Worm (Caenorhabditis elegans) whole organism, L4 larva: ENCODE data around the gene H40L08.8.
A peak's percentile ranks its signal among the peaks of the same experiment; 100 is the strongest.

Source experiments
- F10B5.3 ChIP-seq: sonication (generic microtip); optimal IDR thresholded peaks from 2 replicates; lab custom pipeline; 2016; ENCODE audit warnings: mild to moderate bottlenecking, missing genetic modification characterization, missing compliant biosample characterization
- F26F4.8 ChIP-seq: fragments of 200-800 bp; sonication (Bioruptor generic); conservative IDR thresholded peaks from 2 replicates; pipeline ENCODE4 v1.3.6; 2022; ENCODE audit warnings: missing genetic modification characterization, missing compliant biosample characterization
- F37D6.2 ChIP-seq: sonication (generic microtip); optimal IDR thresholded peaks from 2 replicates; lab custom pipeline; 2016; ENCODE audit warnings: mild to moderate bottlenecking, missing genetic modification characterization, missing compliant biosample characterization
- F49E8.2 ChIP-seq: sonication (generic microtip); optimal IDR thresholded peaks from 2 replicates; lab custom pipeline; 2016; ENCODE audit warnings: missing compliant biosample characterization, mild to moderate bottlenecking, missing genetic modification characterization, borderline replicate concordance
- T26A8.4 ChIP-seq: fragments of 200-800 bp; sonication (Bioruptor generic); IDR thresholded peaks from 2 replicates; pipeline ENCODE4 v1.3.6; 2022; ENCODE audit warnings: missing genetic modification characterization, missing compliant biosample characterization
- Y48G9A.11 ChIP-seq: fragments of 200-800 bp; sonication (Bioruptor generic); IDR thresholded peaks from 2 replicates; pipeline ENCODE4 v1.3.6; 2022; ENCODE audit warnings: missing genetic modification reagents, missing genetic modification characterization, missing compliant biosample characterization
- Y5F2A.4 ChIP-seq: fragments of 200-800 bp; sonication (Bioruptor generic); optimal IDR thresholded peaks from 2 replicates; lab custom pipeline; 2018; ENCODE audit warnings: mild to moderate bottlenecking, missing genetic modification characterization, missing compliant biosample characterization
- Y75B8A.6 ChIP-seq: fragments of 200-800 bp; sonication (Bioruptor generic); IDR thresholded peaks from 2 replicates; pipeline ENCODE4 v1.3.6; 2022; ENCODE audit warnings: missing genetic modification reagents, missing genetic modification characterization, missing compliant biosample characterization
- ZK546.5 ChIP-seq, 2 experiments: sonication (generic microtip); optimal IDR thresholded peaks; 2 replicates each; lab custom pipeline; 2017; ENCODE audit warnings: missing biosample characterization in 2 of 2, missing genetic modification characterization in 2 of 2
- aha-1 ChIP-seq: fragments of 150-350 bp; peaks from one replicate; lab custom pipeline; 2014; ENCODE audit warnings: missing biosample characterization, missing genetic modification characterization
- ama-1 ChIP-seq: fragments of 150-350 bp; optimal IDR thresholded peaks from 2 replicates; lab custom pipeline; 2014; ENCODE audit warnings: inconsistent platforms, mixed read lengths
- arid-1 ChIP-seq: fragments of 200-800 bp; sonication (Bioruptor generic); conservative IDR thresholded peaks from 2 replicates; pipeline ENCODE4 v1.3.6; 2022; ENCODE audit warnings: missing genetic modification reagents, missing genetic modification characterization, missing compliant biosample characterization
- ceh-44 ChIP-seq: fragments of 200-800 bp; sonication (Bioruptor generic); IDR thresholded peaks from 2 replicates; pipeline ENCODE4 v1.3.6; 2022; ENCODE audit warnings: missing genetic modification reagents, missing genetic modification characterization, missing compliant biosample characterization
- ceh-62 ChIP-seq: sonication (generic microtip); optimal IDR thresholded peaks from 2 replicates; lab custom pipeline; 2017; ENCODE audit warnings: missing biosample characterization, missing genetic modification characterization
- ces-1 ChIP-seq: fragments of 150-350 bp; sonication (generic microtip); optimal IDR thresholded peaks from 4 replicates; lab custom pipeline; 2014; ENCODE audit warnings: missing biosample characterization, missing genetic modification reagents, missing genetic modification characterization
- cey-2 ChIP-seq: sonication (generic microtip); optimal IDR thresholded peaks from 3 replicates; lab custom pipeline; 2017; ENCODE audit warnings: missing genetic modification characterization, mild to moderate bottlenecking, missing compliant biosample characterization, antibody characterized with exemption, borderline replicate concordance; ENCODE audit not compliant: insufficient read depth
- daf-19 ChIP-seq: fragments of 200-800 bp; sonication (Bioruptor generic); conservative IDR thresholded peaks from 2 replicates; pipeline ENCODE4 v1.3.6; 2022; ENCODE audit warnings: missing genetic modification characterization, missing compliant biosample characterization
- dmd-6 ChIP-seq: fragments of 200-800 bp; sonication (Bioruptor generic); IDR thresholded peaks from 2 replicates; pipeline ENCODE4 v1.3.6; 2022; ENCODE audit warnings: missing genetic modification reagents, missing genetic modification characterization, missing compliant biosample characterization
- duxl-1 ChIP-seq: sonication (generic microtip); optimal IDR thresholded peaks from 2 replicates; lab custom pipeline; 2016; ENCODE audit warnings: mild to moderate bottlenecking, missing genetic modification characterization, moderate library complexity, missing compliant biosample characterization; ENCODE audit not compliant: poor library complexity
- dve-1 ChIP-seq: sonication (generic microtip); optimal IDR thresholded peaks from 2 replicates; lab custom pipeline; 2017; ENCODE audit warnings: antibody characterized with exemption, mild to moderate bottlenecking, missing genetic modification characterization, missing compliant biosample characterization; ENCODE audit not compliant: insufficient read depth
- egl-43 ChIP-seq: fragments of 200-800 bp; sonication (Bioruptor generic); IDR thresholded peaks from 2 replicates; pipeline ENCODE4 v1.3.6; 2022; ENCODE audit warnings: missing genetic modification reagents, missing genetic modification characterization, missing compliant biosample characterization
- fkh-10 ChIP-seq: fragments of 150-350 bp; optimal IDR thresholded peaks from 2 replicates; lab custom pipeline; 2014; ENCODE audit warnings: missing biosample characterization, missing genetic modification reagents, missing genetic modification characterization
- gei-8 ChIP-seq: fragments of 200-800 bp; sonication (Bioruptor generic); optimal IDR thresholded peaks from 2 replicates; lab custom pipeline; 2018; ENCODE audit warnings: mild to moderate bottlenecking, missing genetic modification characterization, missing compliant biosample characterization
- hmg-1.1 ChIP-seq: fragments of 200-800 bp; sonication (Bioruptor generic); IDR thresholded peaks from 2 replicates; pipeline ENCODE4 v1.3.6; 2022; ENCODE audit warnings: missing genetic modification reagents, missing genetic modification characterization, missing compliant biosample characterization
- jun-1 ChIP-seq: fragments of 150-350 bp; optimal IDR thresholded peaks from 2 replicates; lab custom pipeline; 2014; ENCODE audit warnings: missing biosample characterization, missing genetic modification reagents, missing genetic modification characterization
- lin-38 ChIP-seq: fragments of 200-800 bp; sonication (Bioruptor generic); IDR thresholded peaks from 2 replicates; pipeline ENCODE4 v1.3.6; 2022; ENCODE audit warnings: missing genetic modification reagents, missing genetic modification characterization, missing compliant biosample characterization
- lir-3 ChIP-seq: sonication (generic microtip); optimal IDR thresholded peaks from 2 replicates; lab custom pipeline; 2016; ENCODE audit warnings: mild to moderate bottlenecking, missing genetic modification characterization, missing compliant biosample characterization
- mdl-1 ChIP-seq, 2 experiments: fragments of 150-350 bp in 1 of 2; sonication (generic microtip) in 1 of 2; optimal IDR thresholded peaks; 2 replicates each; lab custom pipeline; 2014 to 2017; ENCODE audit warnings: missing biosample characterization in 2 of 2, missing genetic modification characterization in 2 of 2
- mdt-29 ChIP-seq: fragments of 200-800 bp; sonication (Bioruptor generic); IDR thresholded peaks from 2 replicates; pipeline ENCODE4 v1.3.6; 2022; ENCODE audit warnings: missing genetic modification reagents, missing genetic modification characterization, missing compliant biosample characterization
- mes-2 ChIP-seq: sonication (generic microtip); optimal IDR thresholded peaks from 2 replicates; lab custom pipeline; 2016; ENCODE audit warnings: missing genotype, mild to moderate bottlenecking, missing genetic modification characterization, missing compliant biosample characterization; ENCODE audit not compliant: poor library complexity, severe bottlenecking
- mxl-2 ChIP-seq: fragments of 200-800 bp; sonication (Bioruptor generic); conservative IDR thresholded peaks from 2 replicates; pipeline ENCODE4 v1.3.6; 2022; ENCODE audit warnings: missing genetic modification reagents, missing genetic modification characterization, missing compliant biosample characterization
- nhr-10 ChIP-seq: fragments of 150-350 bp; optimal IDR thresholded peaks from 2 replicates; lab custom pipeline; 2014; ENCODE audit warnings: missing biosample characterization, missing genetic modification characterization
- nhr-102 ChIP-seq: sonication (generic microtip); optimal IDR thresholded peaks from 2 replicates; lab custom pipeline; 2016; ENCODE audit warnings: mild to moderate bottlenecking, missing genetic modification characterization, moderate library complexity, missing compliant biosample characterization
- nhr-25 ChIP-seq: sonication (generic microtip); optimal IDR thresholded peaks from 2 replicates; lab custom pipeline; 2017; ENCODE audit warnings: missing genetic modification characterization, mild to moderate bottlenecking, missing compliant biosample characterization, antibody characterized with exemption, moderate library complexity, borderline replicate concordance; ENCODE audit not compliant: insufficient read depth
- nhr-28 ChIP-seq: fragments of 150-350 bp; optimal IDR thresholded peaks from 2 replicates; lab custom pipeline; 2014; ENCODE audit warnings: missing biosample characterization, missing genetic modification characterization
- nhr-42 ChIP-seq: fragments of 200-800 bp; sonication (Bioruptor generic); IDR thresholded peaks from 2 replicates; pipeline ENCODE4 v1.3.6; 2022; ENCODE audit warnings: missing genetic modification characterization, missing compliant biosample characterization
- pha-4 ChIP-seq, 2 experiments: fragments of 150-350 bp in 1 of 2; fragments of 200-800 bp in 1 of 2; sonication (Bioruptor generic) in 1 of 2; IDR thresholded peaks in 1 of 2; optimal IDR thresholded peaks in 1 of 2; 2 replicates each; pipeline versions ENCODE4 v1.3.6 to Lab custom; 2014 to 2022; ENCODE audit warnings: missing genetic modification characterization in 2 of 2, missing genetic modification reagents in 2 of 2, missing biosample characterization in 1 of 2, missing compliant biosample characterization in 1 of 2
- php-3 ChIP-seq: fragments of 200-800 bp; sonication (Bioruptor generic); IDR thresholded peaks from 2 replicates; pipeline ENCODE4 v1.3.6; 2022; ENCODE audit warnings: missing genetic modification reagents, missing genetic modification characterization, missing compliant biosample characterization
- pqm-1 ChIP-seq: sonication (generic microtip); optimal IDR thresholded peaks from 2 replicates; lab custom pipeline; 2017; ENCODE audit warnings: missing biosample characterization, missing genetic modification characterization
- saeg-2 ChIP-seq: fragments of 200-800 bp; sonication (Bioruptor generic); IDR thresholded peaks from 2 replicates; pipeline ENCODE4 v1.3.6; 2022; ENCODE audit warnings: missing genetic modification reagents, missing genetic modification characterization, missing compliant biosample characterization
- sdz-12 ChIP-seq: fragments of 200-800 bp; sonication (Bioruptor generic); optimal IDR thresholded peaks from 2 replicates; lab custom pipeline; 2018; ENCODE audit warnings: mild to moderate bottlenecking, missing genetic modification characterization, missing compliant biosample characterization
- skn-1 ChIP-seq: fragments of 150-350 bp; optimal IDR thresholded peaks from 2 replicates; lab custom pipeline; 2014; ENCODE audit warnings: missing biosample characterization, missing genetic modification characterization
- spr-1 ChIP-seq: sonication (generic microtip); optimal IDR thresholded peaks from 2 replicates; lab custom pipeline; 2016; ENCODE audit warnings: mild to moderate bottlenecking, missing genetic modification characterization, missing compliant biosample characterization
- unc-62 ChIP-seq, 3 experiments: fragments of 150-350 bp in 1 of 3; sonication (generic microtip); optimal IDR thresholded peaks in 2 of 3; peaks in 1 of 3; 1 replicate in 1 of 3; 2 replicates in 2 of 3; lab custom pipeline; 2014 to 2017; ENCODE audit warnings: missing biosample characterization in 3 of 3, missing genetic modification characterization in 3 of 3, missing genetic modification reagents in 3 of 3, missing genotype in 1 of 3
- vab-7 ChIP-seq: fragments of 200-800 bp; sonication (Bioruptor generic); IDR thresholded peaks from 2 replicates; pipeline ENCODE4 v1.3.6; 2022; ENCODE audit warnings: missing genetic modification reagents, missing genetic modification characterization, missing compliant biosample characterization
- zip-2 ChIP-seq: fragments of 150-350 bp; optimal IDR thresholded peaks from 2 replicates; lab custom pipeline; 2014; ENCODE audit warnings: missing biosample characterization, missing genetic modification characterization
- ztf-11 ChIP-seq: fragments of 150-350 bp; optimal IDR thresholded peaks from 2 replicates; lab custom pipeline; 2014; ENCODE audit warnings: missing biosample characterization, missing genetic modification characterization

H40L08.8 gene

DNA sequence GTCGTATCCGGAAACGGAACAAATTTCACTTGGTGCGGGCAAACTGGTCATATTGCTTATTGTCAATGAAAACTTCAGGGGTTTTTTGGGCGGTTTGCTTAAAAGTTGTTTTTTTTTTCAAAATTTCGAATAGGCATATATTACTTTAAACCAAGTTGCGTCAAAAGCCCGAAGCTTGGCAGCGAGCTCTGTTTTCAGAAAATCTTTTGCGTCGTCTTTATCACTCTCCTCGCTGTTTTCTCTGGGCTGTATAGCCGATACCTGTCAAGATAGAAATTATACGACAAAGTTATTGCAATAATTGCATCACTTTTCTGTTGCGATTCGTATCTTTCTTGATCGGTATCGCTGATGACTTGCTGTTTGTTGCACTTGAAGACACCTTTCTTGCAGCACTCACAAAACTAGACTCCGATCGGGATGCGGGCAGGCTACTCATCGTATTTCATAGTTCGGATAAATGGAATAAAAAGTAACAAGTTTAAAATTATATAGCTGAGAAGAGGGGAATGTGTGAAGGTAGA lies 1.3 kb downstream of the H40L08.8 start, which contains the start of the genes H40L08.3 and H40L08.9:
Gene H40L08.3 (minus strand): TSS at position 51 of the 524 bp plus-strand sequence.
Gene H40L08.9 (minus strand): TSS at position 439 of the 524 bp plus-strand sequence.
- TF ChIP-seq mes-2: no peak
- TF ChIP-seq sdz-12: peak; percentile 57
- no peak for TF ChIP-seq duxl-1 (tag; lab: Kevin White, UChicago)
- no peak for TF ChIP-seq mxl-2
- TF ChIP-seq ztf-11 (tag; lab: Kevin White, UChicago): no peak
- no peak for TF ChIP-seq dmd-6 (GFP tag; lab: Robert Waterston, UW)
- TF ChIP-seq php-3: peak; percentile 46; the same call in 1 of the 2 replicates
- TF ChIP-seq fkh-10: no peak
- peak; percentile 9 for TF ChIP-seq nhr-28
- TF ChIP-seq nhr-102 (tag; lab: Kevin White, UChicago): peak; percentile 30
- TF ChIP-seq F26F4.8: no peak
- no peak for TF ChIP-seq F37D6.2 (tag; lab: Kevin White, UChicago)
- peak; percentile 72 for TF ChIP-seq T26A8.4 (GFP tag; lab: Robert Waterston, UW)
- no peak for TF ChIP-seq lir-3 (tag; lab: Kevin White, UChicago)
- TF ChIP-seq ceh-44 (GFP tag; lab: Robert Waterston, UW): no peak
- no peak for TF ChIP-seq cey-2 (tag; lab: Kevin White, UChicago)
- TF ChIP-seq mdl-1 (tag; optimal IDR thresholded peaks at IDR 0.05; lab: Kevin White, UChicago): no peak
- TF ChIP-seq nhr-25 (tag; lab: Kevin White, UChicago): peak; percentile 56
- TF ChIP-seq Y48G9A.11: no peak
- TF ChIP-seq F49E8.2: no peak
- TF ChIP-seq mdt-29 (GFP tag; lab: Robert Waterston, UW): no peak
- TF ChIP-seq dve-1 (tag; lab: Kevin White, UChicago): no peak
- 0 out of 2 replicates have a peak, but pooled peaks have one; percentile 5 for TF ChIP-seq lin-38 (GFP tag; lab: Robert Waterston, UW)
- TF ChIP-seq Y75B8A.6 (GFP tag; lab: Robert Waterston, UW): 0 out of 2 replicates have a peak, but pooled peaks have one; percentile 4
- no peak for TF ChIP-seq ces-1
- no peak for TF ChIP-seq vab-7
- peak in 1 of 2 experiments; percentile 97 for TF ChIP-seq unc-62 (GFP tag; optimal IDR thresholded peaks at IDR 0.05 in 1 of 2; lab: Kevin White, UChicago)
- no peak for TF ChIP-seq unc-62 (tag; optimal IDR thresholded peaks at IDR 0.05; lab: Kevin White, UChicago)
- TF ChIP-seq ama-1 (lab: Kevin White, UChicago): peak; percentile 98
- no peak for TF ChIP-seq zip-2 (tag; lab: Kevin White, UChicago)

DNA sequence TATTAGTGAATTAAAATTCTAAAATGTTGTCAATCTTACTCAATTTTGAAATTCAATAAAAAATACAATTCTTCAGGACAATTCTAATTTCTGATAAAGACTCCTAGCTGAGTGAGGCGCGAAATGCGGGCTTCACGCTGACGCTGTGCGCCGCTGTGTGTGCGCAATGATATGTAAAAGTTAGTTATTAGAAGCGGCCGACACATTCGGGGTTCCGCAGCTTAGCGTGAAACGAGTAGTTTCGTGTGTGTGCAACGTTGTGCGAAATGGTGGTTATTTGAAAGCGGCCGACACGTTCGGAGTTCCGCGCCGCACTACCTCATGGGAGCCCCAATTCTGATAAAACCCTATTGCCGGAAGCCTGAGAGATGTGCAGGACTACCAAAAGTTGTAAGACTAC lies 2.3 kb downstream of the H40L08.8 start:
- TF ChIP-seq nhr-42 (GFP tag; lab: Robert Waterston, UW) (0 out of 2 replicates have a peak, but pooled peaks have one; percentile 29), skn-1 (tag; lab: Kevin White, UChicago) (no peak), sdz-12 (no peak), ZK546.5 (tag; optimal IDR thresholded peaks at IDR 0.05; lab: Kevin White, UChicago) (no peak), F10B5.3 (tag; lab: Kevin White, UChicago) (no peak), ceh-62 (tag; lab: Kevin White, UChicago) (no peak), php-3 (no peak), hmg-1.1 (GFP tag; lab: Robert Waterston, UW) (peak; percentile 33; the same call in 1 of the 2 replicates), daf-19 (GFP tag; lab: Robert Waterston, UW) (no peak), F49E8.2 (no peak), aha-1 (tag; lab: Kevin White, UChicago) (peak; percentile 53), spr-1 (tag; lab: Kevin White, UChicago) (no peak), pha-4 (GFP tag; IDR thresholded peaks at IDR 0.05; lab: Robert Waterston, UW) (no peak), pha-4 (tag; optimal IDR thresholded peaks at IDR 0.05; lab: Kevin White, UChicago) (no peak), ztf-11 (tag; lab: Kevin White, UChicago) (no peak), zip-2 (tag; lab: Kevin White, UChicago) (no peak), pqm-1 (no peak), dve-1 (tag; lab: Kevin White, UChicago) (no peak), Y5F2A.4 (GFP tag; lab: Kevin White, UChicago) (no peak), nhr-10 (tag; lab: Kevin White, UChicago) (no peak), egl-43 (GFP tag; lab: Robert Waterston, UW) (0 out of 2 replicates have a peak, but pooled peaks have one; percentile 10), arid-1 (GFP tag; lab: Robert Waterston, UW) (no peak), mdt-29 (GFP tag; lab: Robert Waterston, UW) (no peak), gei-8 (GFP tag; lab: Kevin White, UChicago) (no peak), saeg-2 (GFP tag; lab: Robert Waterston, UW) (0 out of 2 replicates have a peak, but pooled peaks have one; percentile 10), jun-1 (tag; lab: Kevin White, UChicago) (no peak)
